Worm (Caenorhabditis elegans) whole organism, young adult: ENCODE measurements around the gene K08F9.3.

Source experiments
- B0336.3 ChIP-seq: fragments of 200-800 bp; sonication (Bioruptor generic); IDR thresholded peaks from 2 replicates; pipeline ENCODE4 v1.3.6; 2022; ENCODE audit warnings: missing genetic modification characterization, missing compliant biosample characterization
- F22D6.2 ChIP-seq: sonication (generic microtip); optimal IDR thresholded peaks from 2 replicates; lab custom pipeline; 2016; ENCODE audit warnings: mild to moderate bottlenecking, missing genetic modification characterization, missing compliant biosample characterization
- F23B12.7 ChIP-seq: sonication (generic microtip); optimal IDR thresholded peaks from 2 replicates; lab custom pipeline; 2017; ENCODE audit warnings: missing genetic modification characterization, mild to moderate bottlenecking, missing compliant biosample characterization, antibody characterized with exemption, moderate library complexity; ENCODE audit not compliant: insufficient read depth
- F33H1.4 ChIP-seq: fragments of 200-800 bp; sonication (Bioruptor generic); IDR thresholded peaks from 2 replicates; pipeline ENCODE4 v1.3.6; 2022; ENCODE audit warnings: missing genetic modification reagents, missing genetic modification characterization, missing compliant biosample characterization
- F39B2.1 ChIP-seq: fragments of 200-800 bp; sonication (Bioruptor generic); IDR thresholded peaks from 2 replicates; pipeline ENCODE4 v1.3.6; 2022; ENCODE audit warnings: missing genetic modification reagents, missing genetic modification characterization, missing compliant biosample characterization
- F52B5.7 ChIP-seq: sonication (generic microtip); optimal IDR thresholded peaks from 2 replicates; lab custom pipeline; 2016; ENCODE audit warnings: mild to moderate bottlenecking, missing genetic modification characterization, missing compliant biosample characterization
- Y53F4B.3 ChIP-seq: fragments of 200-800 bp; sonication (Bioruptor generic); IDR thresholded peaks from 2 replicates; pipeline ENCODE4 v1.3.6; 2022; ENCODE audit warnings: missing genetic modification reagents, missing genetic modification characterization, missing compliant biosample characterization
- Y56A3A.18 ChIP-seq: fragments of 200-800 bp; sonication (Bioruptor generic); IDR thresholded peaks from 2 replicates; pipeline ENCODE4 v1.3.6; 2022; ENCODE audit warnings: missing genetic modification reagents, missing genetic modification characterization, missing compliant biosample characterization
- Y95B8A.8 ChIP-seq: fragments of 200-800 bp; sonication (Bioruptor generic); IDR thresholded peaks from 2 replicates; pipeline ENCODE4 v1.3.6; 2022; ENCODE audit warnings: missing genetic modification reagents, missing genetic modification characterization, missing compliant biosample characterization
- aptf-2 ChIP-seq: fragments of 200-800 bp; sonication (Bioruptor generic); conservative IDR thresholded peaks from 2 replicates; pipeline ENCODE4 v1.3.6; 2022; ENCODE audit warnings: missing genetic modification reagents, missing genetic modification characterization, missing compliant biosample characterization
- atf-7 ChIP-seq: sonication (generic microtip); optimal IDR thresholded peaks from 2 replicates; lab custom pipeline; 2017; ENCODE audit warnings: mild to moderate bottlenecking, missing genetic modification characterization, missing compliant biosample characterization
- attf-3 ChIP-seq: fragments of 200-800 bp; sonication (Bioruptor generic); conservative IDR thresholded peaks from 2 replicates; pipeline ENCODE4 v1.3.6; 2022; ENCODE audit warnings: missing genetic modification reagents, missing genetic modification characterization, missing compliant biosample characterization
- bed-1 ChIP-seq: fragments of 200-800 bp; sonication (Bioruptor generic); IDR thresholded peaks from 2 replicates; pipeline ENCODE4 v1.3.6; 2022; ENCODE audit warnings: missing genetic modification reagents, missing genetic modification characterization, missing compliant biosample characterization
- bed-2 ChIP-seq: fragments of 200-800 bp; sonication (Bioruptor generic); IDR thresholded peaks from 2 replicates; pipeline ENCODE4 v1.3.6; 2022; ENCODE audit warnings: missing genetic modification reagents, missing genetic modification characterization, missing compliant biosample characterization
- ccch-3 ChIP-seq: fragments of 200-800 bp; sonication (Bioruptor generic); optimal IDR thresholded peaks from 2 replicates; lab custom pipeline; 2018; ENCODE audit warnings: mild to moderate bottlenecking, missing genetic modification characterization, missing compliant biosample characterization
- cebp-1 ChIP-seq, 2 experiments: fragments of 200-800 bp in 1 of 2; sonication (Bioruptor generic) in 1 of 2; sonication (generic microtip) in 1 of 2; IDR thresholded peaks in 1 of 2; optimal IDR thresholded peaks in 1 of 2; 2 replicates each; pipeline versions ENCODE4 v1.3.6 to Lab custom; 2017 to 2022; ENCODE audit warnings: missing compliant biosample characterization in 2 of 2, missing genetic modification characterization in 2 of 2, mild to moderate bottlenecking in 1 of 2, missing genetic modification reagents in 1 of 2, moderate library complexity in 1 of 2
- cebp-2 ChIP-seq: fragments of 200-800 bp; sonication (Bioruptor generic); IDR thresholded peaks from 2 replicates; pipeline ENCODE4 v1.3.6; 2022; ENCODE audit warnings: missing genetic modification characterization, missing compliant biosample characterization
- ceh-91 ChIP-seq: fragments of 200-800 bp; sonication (Bioruptor generic); IDR thresholded peaks from 2 replicates; pipeline ENCODE4 v1.3.6; 2022; ENCODE audit warnings: missing genetic modification reagents, missing genetic modification characterization, missing compliant biosample characterization
- die-1 ChIP-seq: sonication (generic microtip); optimal IDR thresholded peaks from 2 replicates; lab custom pipeline; 2016; ENCODE audit warnings: missing genotype, mild to moderate bottlenecking, missing genetic modification characterization, missing compliant biosample characterization
- dpl-1 ChIP-seq: fragments of 150-350 bp; optimal IDR thresholded peaks from 2 replicates; lab custom pipeline; 2014; ENCODE audit warnings: missing biosample characterization, missing genetic modification reagents, missing genetic modification characterization
- egrh-3 ChIP-seq: fragments of 200-800 bp; sonication (Bioruptor generic); IDR thresholded peaks from 2 replicates; pipeline ENCODE4 v1.3.6; 2022; ENCODE audit warnings: missing genetic modification reagents, missing genetic modification characterization, missing compliant biosample characterization
- ekl-4 ChIP-seq: fragments of 200-800 bp; sonication (Bioruptor generic); IDR thresholded peaks from 2 replicates; pipeline ENCODE4 v1.3.6; 2022; ENCODE audit warnings: missing genetic modification reagents, missing genetic modification characterization, missing compliant biosample characterization
- ets-4 ChIP-seq: fragments of 200-800 bp; sonication (Bioruptor generic); optimal IDR thresholded peaks from 2 replicates; lab custom pipeline; 2018; ENCODE audit warnings: mild to moderate bottlenecking, missing genetic modification characterization, missing compliant biosample characterization
- fkh-3 ChIP-seq: sonication (generic microtip); optimal IDR thresholded peaks from 2 replicates; lab custom pipeline; 2016; ENCODE audit warnings: mild to moderate bottlenecking, missing genetic modification characterization, missing compliant biosample characterization
- gei-17 ChIP-seq: fragments of 200-800 bp; sonication (Bioruptor generic); optimal IDR thresholded peaks from 2 replicates; lab custom pipeline; 2018; ENCODE audit warnings: mild to moderate bottlenecking, missing genetic modification characterization, missing compliant biosample characterization
- hlh-26 ChIP-seq: fragments of 200-800 bp; sonication (Bioruptor generic); conservative IDR thresholded peaks from 2 replicates; pipeline ENCODE4 v1.3.6; 2022; ENCODE audit warnings: missing genetic modification reagents, missing genetic modification characterization, missing compliant biosample characterization
- hmg-1.2 ChIP-seq: fragments of 200-800 bp; sonication (Bioruptor generic); IDR thresholded peaks from 2 replicates; pipeline ENCODE4 v1.3.6; 2022; ENCODE audit warnings: missing genetic modification reagents, missing genetic modification characterization, missing compliant biosample characterization
- let-607 ChIP-seq, 2 experiments: fragments of 200-800 bp in 1 of 2; sonication (Bioruptor generic) in 1 of 2; sonication (generic microtip) in 1 of 2; optimal IDR thresholded peaks; 2 replicates each; lab custom pipeline; 2016 to 2018; ENCODE audit warnings: mild to moderate bottlenecking in 2 of 2, missing compliant biosample characterization in 2 of 2, missing genetic modification characterization in 2 of 2, moderate library complexity in 2 of 2, missing genotype in 1 of 2
- lin-26 ChIP-seq: fragments of 200-800 bp; sonication (Bioruptor generic); IDR thresholded peaks from 2 replicates; pipeline ENCODE4 v1.3.6; 2022; ENCODE audit warnings: missing genetic modification reagents, missing genetic modification characterization, missing compliant biosample characterization
- lin-40 ChIP-seq: sonication (generic microtip); optimal IDR thresholded peaks from 2 replicates; lab custom pipeline; 2016; ENCODE audit warnings: missing genetic modification characterization, mild to moderate bottlenecking, missing compliant biosample characterization, missing genotype, missing genetic modification reagents
- lir-1 ChIP-seq: fragments of 200-800 bp; sonication (Bioruptor generic); conservative IDR thresholded peaks from 2 replicates; pipeline ENCODE4 v1.3.6; 2022; ENCODE audit warnings: missing genetic modification reagents, missing genetic modification characterization, missing compliant biosample characterization
- lsy-27 ChIP-seq: sonication (generic microtip); optimal IDR thresholded peaks from 2 replicates; lab custom pipeline; 2017; ENCODE audit warnings: missing genetic modification characterization, mild to moderate bottlenecking, missing compliant biosample characterization, antibody characterized with exemption, missing genotype, borderline replicate concordance; ENCODE audit not compliant: insufficient read depth
- madf-10 ChIP-seq: sonication (generic microtip); optimal IDR thresholded peaks from 2 replicates; lab custom pipeline; 2016; ENCODE audit warnings: mild to moderate bottlenecking, missing genetic modification characterization, missing compliant biosample characterization
- madf-6 ChIP-seq: fragments of 200-800 bp; sonication (Bioruptor generic); IDR thresholded peaks from 2 replicates; pipeline ENCODE4 v1.3.6; 2022; ENCODE audit warnings: missing genetic modification reagents, missing genetic modification characterization, missing compliant biosample characterization
- nhr-179 ChIP-seq: sonication (generic microtip); optimal IDR thresholded peaks from 2 replicates; lab custom pipeline; 2016; ENCODE audit warnings: mild to moderate bottlenecking, missing genetic modification characterization, missing compliant biosample characterization
- rpc-1 ChIP-seq, 2 experiments: fragments of 150-350 bp in 1 of 2; sonication (generic microtip) in 1 of 2; optimal IDR thresholded peaks; 2 replicates each; lab custom pipeline; 2014 to 2018; ENCODE audit warnings: missing biosample characterization in 1 of 2, missing genetic modification characterization in 1 of 2, missing genetic modification reagents in 1 of 2, missing genotype in 1 of 2
- snpc-1.3 ChIP-seq: sonication (generic microtip); optimal IDR thresholded peaks from 2 replicates; lab custom pipeline; 2017; ENCODE audit warnings: missing genetic modification characterization, mild to moderate bottlenecking, missing compliant biosample characterization, antibody characterized with exemption, moderate library complexity, missing genotype, missing genetic modification reagents; ENCODE audit not compliant: insufficient read depth
- snpc-3.4 ChIP-seq: sonication (generic microtip); optimal IDR thresholded peaks from 2 replicates; lab custom pipeline; 2017; ENCODE audit warnings: missing genetic modification characterization, mild to moderate bottlenecking, missing compliant biosample characterization, antibody characterized with exemption, moderate library complexity, missing genotype, missing genetic modification reagents
- tbx-9 ChIP-seq: sonication (generic microtip); optimal IDR thresholded peaks from 2 replicates; lab custom pipeline; 2016; ENCODE audit warnings: borderline replicate concordance, missing genetic modification characterization, inconsistent platforms, missing compliant biosample characterization
- tlf-1 ChIP-seq: fragments of 200-800 bp; sonication (Bioruptor generic); optimal IDR thresholded peaks from 2 replicates; lab custom pipeline; 2018; ENCODE audit warnings: mild to moderate bottlenecking, missing genetic modification characterization, missing compliant biosample characterization
- unc-130 ChIP-seq: sonication (generic microtip); optimal IDR thresholded peaks from 2 replicates; lab custom pipeline; 2016; ENCODE audit warnings: missing genetic modification reagents, missing genetic modification characterization, missing compliant biosample characterization
- unc-62 ChIP-seq: fragments of 150-350 bp; optimal IDR thresholded peaks from 2 replicates; lab custom pipeline; 2014; ENCODE audit warnings: missing biosample characterization, missing genetic modification reagents, missing genetic modification characterization
- ztf-25 ChIP-seq: fragments of 200-800 bp; sonication (Bioruptor generic); IDR thresholded peaks from 2 replicates; pipeline ENCODE4 v1.3.6; 2022; ENCODE audit warnings: missing genetic modification reagents, missing genetic modification characterization, missing compliant biosample characterization
- ztf-28 ChIP-seq: fragments of 200-800 bp; sonication (Bioruptor generic); IDR thresholded peaks from 2 replicates; pipeline ENCODE4 v1.3.6; 2022; ENCODE audit warnings: missing genetic modification reagents, missing genetic modification characterization, missing compliant biosample characterization

The K08F9.3 gene

DNA sequence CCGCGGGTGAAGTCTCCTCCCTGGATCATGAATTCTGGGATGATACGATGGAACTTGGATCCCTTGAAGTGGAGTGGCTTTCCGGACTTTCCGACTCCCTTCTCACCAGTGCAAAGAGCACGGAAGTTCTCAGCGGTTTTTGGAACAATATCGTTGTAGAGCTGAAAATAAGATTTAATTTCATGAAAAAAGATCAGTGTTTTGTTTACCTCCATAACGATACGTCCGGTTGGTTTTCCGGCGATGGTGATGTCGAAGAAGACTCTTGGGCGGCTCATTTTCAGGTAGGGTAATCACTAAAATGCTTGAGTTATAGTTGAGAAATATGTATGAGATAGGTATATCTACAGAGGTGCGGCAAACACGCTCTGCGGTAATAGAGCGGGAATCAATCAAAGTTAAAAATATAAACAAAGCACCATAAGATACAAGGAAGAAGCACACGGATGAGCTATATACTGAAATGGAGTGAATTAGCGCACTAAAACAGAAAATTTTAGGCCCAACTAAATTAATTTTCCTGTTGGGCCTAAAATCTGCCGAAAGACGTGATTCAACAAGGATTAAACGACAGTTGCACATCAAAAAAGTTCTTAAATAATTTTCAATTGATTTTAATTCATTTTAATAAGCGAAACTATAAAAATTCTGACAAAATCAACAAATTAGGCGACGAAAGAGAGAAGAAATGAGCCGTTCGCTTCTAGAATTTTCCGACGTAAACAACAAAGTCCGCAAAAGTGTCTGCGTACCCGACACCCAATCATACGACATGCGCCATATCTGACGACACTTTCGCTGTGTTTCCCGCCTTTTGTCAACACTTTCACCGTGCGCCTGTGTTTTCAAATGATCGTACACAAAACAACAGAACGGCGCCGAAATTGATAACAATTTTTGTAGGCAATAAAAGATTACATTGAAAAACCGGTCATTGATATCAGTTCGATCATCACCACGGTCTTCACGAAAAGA, 47.0 kb downstream of the K08F9.3 start, which contains the start of the genes cyn-7 and bath-36 (continued):
- TF ChIP-seq rpc-1 (optimal IDR thresholded peaks at IDR 0.05; lab: Kevin White, UChicago) (peak; percentile 28), rpc-1 (tag; optimal IDR thresholded peaks at IDR 0.05; lab: Kevin White, UChicago) (no peak), cebp-2 (no peak), nhr-179 (no peak), dpl-1 (peak; percentile 52), aptf-2 (no peak), snpc-1.3 (tag; lab: Kevin White, UChicago) (peak; percentile 38), snpc-3.4 (peak; percentile 76), Y95B8A.8 (GFP tag; lab: Robert Waterston, UW) (0 out of 2 replicates have a peak, but pooled peaks have one; percentile 26), F23B12.7 (peak; percentile 67), F52B5.7 (tag; lab: Kevin White, UChicago) (no peak), madf-10 (tag; lab: Kevin White, UChicago) (peak; percentile 8), Y56A3A.18 (GFP tag; lab: Robert Waterston, UW) (no peak), tlf-1 (peak; percentile 86), bed-2 (GFP tag; lab: Robert Waterston, UW) (no peak), gei-17 (peak; percentile 59), atf-7 (tag; lab: Kevin White, UChicago) (peak; percentile 28), lsy-27 (no peak), hmg-1.2 (GFP tag; lab: Robert Waterston, UW) (peak; percentile 33), F39B2.1 (GFP tag; lab: Robert Waterston, UW) (no peak), bed-1 (GFP tag; lab: Robert Waterston, UW) (no peak), hlh-26 (GFP tag; lab: Robert Waterston, UW) (no peak), lin-26 (peak; percentile 34; the same call in 1 of the 2 replicates), F33H1.4 (GFP tag; lab: Robert Waterston, UW) (peak; percentile 56), ccch-3 (GFP tag; lab: Kevin White, UChicago) (no peak), die-1 (no peak), let-607 (tag; optimal IDR thresholded peaks at IDR 0.05; lab: Kevin White, UChicago) (peak in 1 of 2 experiments; percentile 63), ztf-28 (GFP tag; lab: Robert Waterston, UW) (no peak), lin-40 (tag; lab: Kevin White, UChicago) (peak; percentile 85), B0336.3 (GFP tag; lab: Robert Waterston, UW) (peak; percentile 55; the same call in 1 of the 2 replicates), Y53F4B.3 (GFP tag; lab: Robert Waterston, UW) (no peak), tbx-9 (tag; lab: Kevin White, UChicago) (no peak), F22D6.2 (tag; lab: Kevin White, UChicago) (no peak), unc-62 (GFP tag; lab: Kevin White, UChicago) (no peak), cebp-1 (GFP tag; IDR thresholded peaks at IDR 0.05; lab: Robert Waterston, UW) (no peak; the same call in 1 of the 2 replicates), cebp-1 (tag; optimal IDR thresholded peaks at IDR 0.05; lab: Kevin White, UChicago) (peak; percentile 61), attf-3 (no peak; the same call in 1 of the 2 replicates), fkh-3 (no peak), ceh-91 (GFP tag; lab: Robert Waterston, UW) (peak; percentile 66), unc-130 (GFP tag; lab: Kevin White, UChicago) (no peak), lir-1 (peak; percentile 70), ztf-25 (GFP tag; lab: Robert Waterston, UW) (no peak), ets-4 (GFP tag; lab: Kevin White, UChicago) (peak; percentile 10), egrh-3 (GFP tag; lab: Robert Waterston, UW) (no peak), ekl-4 (GFP tag; lab: Robert Waterston, UW) (peak; percentile 52), madf-6 (GFP tag; lab: Robert Waterston, UW) (peak; percentile 90)
